Fruit fly (Drosophila melanogaster) whole organism, embryonic: ENCODE results near the gene da.

Experiments
- Bgb ChIP-seq: fragments of 200-800 bp; sonication (Bioruptor generic); IDR thresholded peaks from 2 replicates; pipeline ENCODE4 v1.3.6; 2022; ENCODE audit warnings: missing biosample characterization, missing genetic modification characterization; ENCODE audit not compliant: partially characterized antibody
- CG10209 ChIP-seq: fragments of 200-800 bp; sonication (Bioruptor generic); optimal IDR thresholded peaks from 3 replicates; lab custom pipeline; 2017; ENCODE audit warnings: missing biosample characterization, mild to moderate bottlenecking, missing genetic modification characterization, missing genetic modification reagents
- CG10267 ChIP-seq: fragments of 200-800 bp; sonication (Bioruptor generic); optimal IDR thresholded peaks from 2 replicates; lab custom pipeline; 2018; ENCODE audit warnings: missing biosample characterization, mild to moderate bottlenecking, missing genetic modification characterization, moderate library complexity
- CG10462 ChIP-seq: fragments of 200-800 bp; sonication (Bioruptor generic); optimal IDR thresholded peaks from 2 replicates; lab custom pipeline; 2016; ENCODE audit warnings: missing biosample characterization, missing genetic modification characterization
- CG12236 ChIP-seq: fragments of 200-800 bp; sonication (Bioruptor generic); optimal IDR thresholded peaks from 2 replicates; lab custom pipeline; 2016; ENCODE audit warnings: missing biosample characterization, missing genetic modification characterization
- CG12744 ChIP-seq: fragments of 200-800 bp; sonication (Bioruptor generic); optimal IDR thresholded peaks from 2 replicates; lab custom pipeline; 2016; ENCODE audit warnings: missing biosample characterization, missing genetic modification characterization
- CG15073 ChIP-seq: fragments of 200-800 bp; sonication (Bioruptor generic); optimal IDR thresholded peaks from 2 replicates; lab custom pipeline; 2016; ENCODE audit warnings: missing biosample characterization, missing genetic modification characterization
- CG17186 ChIP-seq: fragments of 200-800 bp; sonication (Bioruptor generic); optimal IDR thresholded peaks from 3 replicates; lab custom pipeline; 2017; ENCODE audit warnings: missing biosample characterization, missing genetic modification reagents, missing genetic modification characterization
- CG18619 ChIP-seq: fragments of 200-800 bp; sonication (Bioruptor generic); optimal IDR thresholded peaks from 3 replicates; lab custom pipeline; 2017; ENCODE audit warnings: missing biosample characterization, mild to moderate bottlenecking, missing genetic modification characterization
- CG2120 ChIP-seq: fragments of 200-800 bp; sonication (Bioruptor generic); optimal IDR thresholded peaks from 3 replicates; lab custom pipeline; 2016; ENCODE audit warnings: missing biosample characterization, missing genetic modification characterization
- CG7839 ChIP-seq: fragments of 200-800 bp; sonication (Bioruptor generic); optimal IDR thresholded peaks from 3 replicates; lab custom pipeline; 2018; ENCODE audit warnings: missing biosample characterization, mild to moderate bottlenecking, missing genetic modification characterization, moderate library complexity
- CG8281 ChIP-seq: fragments of 200-800 bp; sonication (Bioruptor generic); optimal IDR thresholded peaks from 2 replicates; lab custom pipeline; 2018; ENCODE audit warnings: missing biosample characterization, mild to moderate bottlenecking, missing genetic modification characterization, moderate library complexity
- CG8359 ChIP-seq: fragments of 200-800 bp; sonication (Bioruptor generic); optimal IDR thresholded peaks from 2 replicates; lab custom pipeline; 2017; ENCODE audit warnings: missing biosample characterization, mild to moderate bottlenecking, missing genetic modification characterization, borderline replicate concordance
- CG9797 ChIP-seq: fragments of 200-800 bp; sonication (Bioruptor generic); optimal IDR thresholded peaks from 3 replicates; lab custom pipeline; 2018; ENCODE audit warnings: missing biosample characterization, mild to moderate bottlenecking, missing genetic modification characterization
- CHES-1-like ChIP-seq: fragments of 200-800 bp; sonication (Bioruptor generic); optimal IDR thresholded peaks from 2 replicates; lab custom pipeline; 2016; ENCODE audit warnings: missing biosample characterization, missing genetic modification characterization
- CrebB ChIP-seq: fragments of 200-800 bp; sonication (Bioruptor generic); optimal IDR thresholded peaks from 3 replicates; lab custom pipeline; 2018; ENCODE audit warnings: missing biosample characterization, mild to moderate bottlenecking, missing genetic modification characterization
- Dbx ChIP-seq: fragments of 200-800 bp; sonication (Bioruptor generic); IDR thresholded peaks from 3 replicates; pipeline ENCODE4 v1.3.6; 2022; ENCODE audit warnings: missing biosample characterization, missing genetic modification characterization
- Dip2 ChIP-seq: fragments of 200-800 bp; sonication (Bioruptor generic); IDR thresholded peaks from 2 replicates; pipeline ENCODE4 v1.3.6; 2022; ENCODE audit warnings: missing biosample characterization, missing genetic modification characterization
- Dll ChIP-seq: fragments of 200-800 bp; sonication (Bioruptor generic); IDR thresholded peaks from 4 replicates; pipeline ENCODE4 v1.3.6; 2022; ENCODE audit warnings: missing biosample characterization, missing genetic modification characterization; ENCODE audit not compliant: partially characterized antibody
- Doc3 ChIP-seq: fragments of 200-800 bp; sonication (Bioruptor generic); IDR thresholded peaks from 3 replicates; pipeline ENCODE4 v1.3.6; 2022; ENCODE audit warnings: missing biosample characterization, missing genetic modification characterization; ENCODE audit not compliant: partially characterized antibody
- E2f2 ChIP-seq: fragments of 200-800 bp; sonication (Bioruptor generic); IDR thresholded peaks from 2 replicates; pipeline ENCODE4 v1.3.6; 2022; ENCODE audit warnings: missing biosample characterization, missing genetic modification characterization
- Gsc ChIP-seq: fragments of 200-800 bp; sonication (Bioruptor generic); IDR thresholded peaks from 2 replicates; pipeline ENCODE4 v1.3.6; 2022; ENCODE audit warnings: missing biosample characterization, missing genetic modification characterization
- H15 ChIP-seq: fragments of 200-800 bp; sonication (Bioruptor generic); IDR thresholded peaks from 3 replicates; pipeline ENCODE4 v1.3.6; 2022; ENCODE audit warnings: missing biosample characterization, missing genetic modification characterization
- Hand ChIP-seq: fragments of 200-800 bp; sonication (Bioruptor generic); optimal IDR thresholded peaks from 2 replicates; lab custom pipeline; 2017; ENCODE audit warnings: mild to moderate bottlenecking, missing biosample characterization, missing genetic modification reagents, missing genetic modification characterization
- Hr3 ChIP-seq: fragments of 200-800 bp; sonication (Bioruptor generic); optimal IDR thresholded peaks from 3 replicates; lab custom pipeline; 2016; ENCODE audit warnings: missing biosample characterization, missing genetic modification characterization
- Hsf ChIP-seq: fragments of 200-800 bp; sonication (Bioruptor generic); optimal IDR thresholded peaks from 3 replicates; lab custom pipeline; 2016; ENCODE audit warnings: missing biosample characterization, missing genetic modification characterization
- Mad ChIP-seq: fragments of 200-800 bp; sonication (Bioruptor generic); optimal IDR thresholded peaks from 2 replicates; lab custom pipeline; 2016; ENCODE audit warnings: missing biosample characterization, missing genetic modification characterization
- Med ChIP-seq: fragments of 200-800 bp; sonication (Bioruptor generic); peaks from one replicate; lab custom pipeline; 2016; ENCODE audit warnings: missing biosample characterization, missing genetic modification characterization, mild to moderate bottlenecking, inconsistent platforms, moderate library complexity
- Sin3A ChIP-seq: fragments of >200 bp; optimal IDR thresholded peaks from 2 replicates; lab custom pipeline; 2018
- Sox100B ChIP-seq: fragments of 200-800 bp; sonication (Bioruptor generic); optimal IDR thresholded peaks from 3 replicates; lab custom pipeline; 2018; ENCODE audit warnings: missing biosample characterization, mild to moderate bottlenecking, missing genetic modification characterization
- abd-A ChIP-seq: fragments of 200-800 bp; sonication (Bioruptor generic); optimal IDR thresholded peaks from 3 replicates; lab custom pipeline; 2019; ENCODE audit warnings: missing biosample characterization, mild to moderate bottlenecking, missing genetic modification characterization, moderate library complexity
- bsh ChIP-seq, 2 experiments: fragments of 200-800 bp; sonication (Bioruptor generic); optimal IDR thresholded peaks; 2 replicates each; lab custom pipeline; 2017 to 2018; ENCODE audit warnings: mild to moderate bottlenecking in 2 of 2, missing biosample characterization in 2 of 2, missing genetic modification characterization in 2 of 2, moderate library complexity in 1 of 2
- cato ChIP-seq: fragments of 200-800 bp; sonication (Bioruptor generic); optimal IDR thresholded peaks from 2 replicates; lab custom pipeline; 2016; ENCODE audit warnings: missing biosample characterization, missing genetic modification characterization, borderline replicate concordance
- chinmo ChIP-seq: fragments of 200-800 bp; sonication (Bioruptor generic); IDR thresholded peaks from 4 replicates; pipeline ENCODE4 v1.3.6; 2022; ENCODE audit warnings: missing biosample characterization, missing genetic modification characterization; ENCODE audit not compliant: partially characterized antibody
- esg ChIP-seq: fragments of 200-800 bp; sonication (Bioruptor generic); conservative IDR thresholded peaks from 2 replicates; pipeline ENCODE4 v1.3.6; 2022; ENCODE audit warnings: missing biosample characterization, missing genetic modification characterization
- gfzf ChIP-seq: fragments of 200-800 bp; sonication (Bioruptor generic); optimal IDR thresholded peaks from 2 replicates; lab custom pipeline; 2016; ENCODE audit warnings: missing biosample characterization, mild to moderate bottlenecking, missing genetic modification characterization, moderate library complexity
- gsb-n ChIP-seq: fragments of 200-800 bp; sonication (Bioruptor generic); optimal IDR thresholded peaks from 3 replicates; lab custom pipeline; 2018; ENCODE audit warnings: missing biosample characterization, mild to moderate bottlenecking, missing genetic modification characterization
- insv ChIP-seq, 2 experiments: fragments of 200-800 bp; sonication (Bioruptor generic); optimal IDR thresholded peaks; 3 replicates each; lab custom pipeline; 2016 to 2018; ENCODE audit warnings: missing biosample characterization in 2 of 2, missing genetic modification characterization in 2 of 2
- kah ChIP-seq: fragments of 200-800 bp; sonication (Bioruptor generic); optimal IDR thresholded peaks from 2 replicates; lab custom pipeline; 2018; ENCODE audit warnings: missing biosample characterization, mild to moderate bottlenecking, missing genetic modification characterization
- kay ChIP-seq: fragments of 200-800 bp; sonication (Bioruptor generic); optimal IDR thresholded peaks from 2 replicates; lab custom pipeline; 2016; ENCODE audit warnings: missing biosample characterization, missing genetic modification characterization
- lilli ChIP-seq: fragments of 200-800 bp; sonication (Bioruptor generic); optimal IDR thresholded peaks from 3 replicates; lab custom pipeline; 2016; ENCODE audit warnings: missing biosample characterization, missing genetic modification characterization
- pzg ChIP-seq: fragments of 200-800 bp; sonication (Bioruptor generic); optimal IDR thresholded peaks from 3 replicates; lab custom pipeline; 2018; ENCODE audit warnings: missing biosample characterization, mild to moderate bottlenecking, missing genetic modification characterization, moderate library complexity
- ranshi ChIP-seq: fragments of 200-800 bp; sonication (Bioruptor generic); IDR thresholded peaks from 2 replicates; pipeline ENCODE4 v1.3.6; 2022; ENCODE audit warnings: missing biosample characterization, missing genetic modification characterization
- rib ChIP-seq: fragments of 200-800 bp; sonication (Bioruptor generic); IDR thresholded peaks from 2 replicates; pipeline ENCODE4 v1.3.6; 2022; ENCODE audit warnings: missing biosample characterization, missing genetic modification characterization
- sisA ChIP-seq: fragments of 200-800 bp; sonication (Bioruptor generic); IDR thresholded peaks from 2 replicates; pipeline ENCODE4 v1.3.6; 2022; ENCODE audit warnings: missing biosample characterization, missing genetic modification characterization
- slbo ChIP-seq: fragments of 200-800 bp; sonication (Bioruptor generic); IDR thresholded peaks from 2 replicates; pipeline ENCODE4 v1.3.6; 2022; ENCODE audit warnings: missing biosample characterization, missing genetic modification characterization
- stwl ChIP-seq: fragments of 200-800 bp; sonication (Bioruptor generic); optimal IDR thresholded peaks from 3 replicates; lab custom pipeline; 2018; ENCODE audit warnings: missing biosample characterization, mild to moderate bottlenecking, missing genetic modification characterization, moderate library complexity
- unpg ChIP-seq: fragments of 200-800 bp; sonication (Bioruptor generic); optimal IDR thresholded peaks from 3 replicates; lab custom pipeline; 2018; ENCODE audit warnings: missing biosample characterization, mild to moderate bottlenecking, missing genetic modification characterization, moderate library complexity
- vfl ChIP-seq: fragments of 200-800 bp; sonication (Bioruptor generic); optimal IDR thresholded peaks from 2 replicates; lab custom pipeline; 2016; ENCODE audit warnings: missing biosample characterization, missing genetic modification characterization
- vvl ChIP-seq: fragments of 200-800 bp; sonication (Bioruptor generic); IDR thresholded peaks from 2 replicates; pipeline ENCODE4 v1.3.6; 2022; ENCODE audit warnings: missing biosample characterization, missing genetic modification characterization

Gene da

DNA sequence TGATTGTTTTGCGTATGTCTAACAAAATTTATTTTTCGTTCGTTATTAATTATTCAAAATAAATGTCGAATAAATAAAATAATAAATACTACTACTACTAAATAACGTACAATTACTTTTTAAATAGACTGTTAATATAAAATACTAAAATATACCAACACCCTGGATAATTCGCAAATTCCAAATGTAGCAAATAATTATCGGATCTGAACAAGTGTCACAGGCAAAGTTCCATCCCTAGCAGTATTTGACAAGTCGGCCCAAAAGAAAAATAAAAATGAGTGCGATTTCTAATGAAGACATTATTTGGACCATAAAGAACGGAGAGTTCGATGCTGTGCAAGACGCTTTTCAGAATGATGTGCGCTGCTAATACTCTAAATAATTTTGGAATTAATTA lies 46.5 kb upstream of the da start, which contains the start of gene CG31715:
Gene CG31715, plus strand, starts transcription at position 212 of the 400 bp plus-strand sequence.
- no peak for TF ChIP-seq Mad
- peak; percentile 40 for TF ChIP-seq unpg (GFP tag; lab: Kevin White, UChicago)
- no peak for TF ChIP-seq CG9797 (GFP tag; lab: Kevin White, UChicago)
- peak; percentile 37; the same call in 1 of the 2 replicates for TF ChIP-seq E2f2 (GFP tag; lab: Robert Waterston, UW)
- TF ChIP-seq esg (GFP tag; lab: Robert Waterston, UW): 0 out of 2 replicates have a peak, but pooled peaks have one; percentile 11
- TF ChIP-seq abd-A (tag; lab: Kevin White, UChicago): no peak
- TF ChIP-seq CrebB (tag; lab: Kevin White, UChicago): no peak
- TF ChIP-seq sisA (GFP tag; lab: Robert Waterston, UW): no peak
- TF ChIP-seq Doc3 (GFP tag; lab: Robert Waterston, UW): peak; percentile 38; the same call in 2 of the 3 replicates
- peak; percentile 37 for TF ChIP-seq Hr3 (GFP tag; lab: Kevin White, UChicago)
- TF ChIP-seq kay (GFP tag; lab: Kevin White, UChicago): no peak
- TF ChIP-seq Dbx (GFP tag; lab: Robert Waterston, UW): peak; percentile 62; the same call in 1 of the 3 replicates
- peak; percentile 14 for TF ChIP-seq CG10267
- TF ChIP-seq Dip2 (GFP tag; lab: Robert Waterston, UW): no peak
- no peak for TF ChIP-seq H15 (GFP tag; lab: Robert Waterston, UW)
- TF ChIP-seq gfzf: peak; percentile 34
- TF ChIP-seq CG7839 (tag; lab: Kevin White, UChicago): peak; percentile 13
- TF ChIP-seq CG8281 (tag; lab: Kevin White, UChicago): no peak
- no peak for TF ChIP-seq Gsc (GFP tag; lab: Robert Waterston, UW)
- TF ChIP-seq CG8359 (GFP tag; lab: Kevin White, UChicago): no peak
- TF ChIP-seq CG17186: no peak
- TF ChIP-seq CHES-1-like (GFP tag; lab: Kevin White, UChicago): no peak
- peak; percentile 41; the same call in 1 of the 2 replicates for TF ChIP-seq Bgb (GFP tag; lab: Robert Waterston, UW)
- TF ChIP-seq CG18619 (GFP tag; lab: Kevin White, UChicago): no peak
- no peak for TF ChIP-seq Hand (GFP tag; lab: Kevin White, UChicago)
- TF ChIP-seq Med (GFP tag; lab: Kevin White, UChicago): peak; percentile 79
- TF ChIP-seq Dll (GFP tag; lab: Robert Waterston, UW): peak; percentile 64
- TF ChIP-seq cato (GFP tag; lab: Kevin White, UChicago): no peak
- peak; percentile 49; the same call in 1 of the 2 replicates for TF ChIP-seq rib
- peak; percentile 53; the same call in 1 of the 2 replicates for TF ChIP-seq ranshi (GFP tag; lab: Robert Waterston, UW)
- peak; percentile 59 for TF ChIP-seq kah
- TF ChIP-seq Sin3A (lab: Kevin White, UChicago): no peak
- peak; percentile 56 for TF ChIP-seq stwl (tag; lab: Kevin White, UChicago)
- no peak for TF ChIP-seq Hsf (GFP tag; lab: Kevin White, UChicago)
- TF ChIP-seq CG12236 (GFP tag; lab: Kevin White, UChicago): no peak
- TF ChIP-seq CG12744 (GFP tag; lab: Kevin White, UChicago): no peak
- TF ChIP-seq CG15073 (GFP tag; lab: Kevin White, UChicago): no peak
- TF ChIP-seq lilli: peak; percentile 24
- peak; percentile 48; the same call in 1 of the 2 replicates for TF ChIP-seq vvl (GFP tag; lab: Robert Waterston, UW)
- TF ChIP-seq gsb-n (tag; lab: Kevin White, UChicago): peak; percentile 18
- TF ChIP-seq bsh (GFP tag; optimal IDR thresholded peaks at IDR 0.05; lab: Kevin White, UChicago): peak in 1 of 2 experiments; percentile 7
- peak; percentile 66 for TF ChIP-seq slbo (GFP tag; lab: Robert Waterston, UW)
- TF ChIP-seq vfl (GFP tag; lab: Kevin White, UChicago): no peak
- peak; percentile 18 for TF ChIP-seq Sox100B
- peak; percentile 23 for TF ChIP-seq CG2120 (GFP tag; lab: Kevin White, UChicago)
- TF ChIP-seq CG10209: no peak
- peak; percentile 4 for TF ChIP-seq CG10462 (GFP tag; lab: Kevin White, UChicago)
- peak; percentile 42 for TF ChIP-seq pzg (GFP tag; lab: Kevin White, UChicago)
- no peak for TF ChIP-seq insv (GFP tag; optimal IDR thresholded peaks at IDR 0.05; lab: Kevin White, UChicago)
- TF ChIP-seq chinmo (GFP tag; lab: Robert Waterston, UW): no peak
